Worm (Caenorhabditis elegans) whole organism, L4 larva: ENCODE measurements around the gene F59A6.11.

Experiments used
- D1046.2 ChIP-seq: fragments of 200-800 bp; sonication (Bioruptor generic); IDR thresholded peaks from 2 replicates; pipeline ENCODE4 v1.3.6; 2022; ENCODE audit warnings: missing genetic modification characterization, missing compliant biosample characterization
- F26F4.8 ChIP-seq: fragments of 200-800 bp; sonication (Bioruptor generic); conservative IDR thresholded peaks from 2 replicates; pipeline ENCODE4 v1.3.6; 2022; ENCODE audit warnings: missing genetic modification characterization, missing compliant biosample characterization
- F44E2.7 ChIP-seq: fragments of 200-800 bp; sonication (Bioruptor generic); IDR thresholded peaks from 2 replicates; pipeline ENCODE4 v2.1.2; 2022; ENCODE audit warnings: missing genetic modification characterization, missing compliant biosample characterization
- Y48G9A.11 ChIP-seq: fragments of 200-800 bp; sonication (Bioruptor generic); IDR thresholded peaks from 2 replicates; pipeline ENCODE4 v1.3.6; 2022; ENCODE audit warnings: missing genetic modification reagents, missing genetic modification characterization, missing compliant biosample characterization
- ZK546.5 ChIP-seq, 2 experiments: sonication (generic microtip); optimal IDR thresholded peaks; 2 replicates each; lab custom pipeline; 2017; ENCODE audit warnings: missing biosample characterization in 2 of 2, missing genetic modification characterization in 2 of 2
- aha-1 ChIP-seq: fragments of 150-350 bp; peaks from one replicate; lab custom pipeline; 2014; ENCODE audit warnings: missing biosample characterization, missing genetic modification characterization
- ama-1 ChIP-seq: fragments of 150-350 bp; optimal IDR thresholded peaks from 2 replicates; lab custom pipeline; 2014; ENCODE audit warnings: inconsistent platforms, mixed read lengths
- ceh-44 ChIP-seq: fragments of 200-800 bp; sonication (Bioruptor generic); IDR thresholded peaks from 2 replicates; pipeline ENCODE4 v1.3.6; 2022; ENCODE audit warnings: missing genetic modification reagents, missing genetic modification characterization, missing compliant biosample characterization
- ctbp-1 ChIP-seq: fragments of 200-800 bp; sonication (Bioruptor generic); IDR thresholded peaks from 2 replicates; pipeline ENCODE4 v1.3.6; 2022; ENCODE audit warnings: missing genetic modification reagents, missing genetic modification characterization, missing compliant biosample characterization
- daf-16 ChIP-seq, 3 experiments: sonication (generic microtip); optimal IDR thresholded peaks; 2 replicates each; lab custom pipeline; 2016 to 2017; ENCODE audit warnings: missing genetic modification characterization in 3 of 3, missing genetic modification reagents in 3 of 3, mild to moderate bottlenecking in 2 of 3, missing compliant biosample characterization in 2 of 3, missing biosample characterization in 1 of 3, moderate library complexity in 1 of 3
- dpl-1 ChIP-seq: fragments of 150-350 bp; optimal IDR thresholded peaks from 2 replicates; lab custom pipeline; 2014; ENCODE audit warnings: missing biosample characterization, missing genetic modification reagents, missing genetic modification characterization
- duxl-1 ChIP-seq: sonication (generic microtip); optimal IDR thresholded peaks from 2 replicates; lab custom pipeline; 2016; ENCODE audit warnings: mild to moderate bottlenecking, missing genetic modification characterization, moderate library complexity, missing compliant biosample characterization; ENCODE audit not compliant: poor library complexity
- dve-1 ChIP-seq: sonication (generic microtip); optimal IDR thresholded peaks from 2 replicates; lab custom pipeline; 2017; ENCODE audit warnings: antibody characterized with exemption, mild to moderate bottlenecking, missing genetic modification characterization, missing compliant biosample characterization; ENCODE audit not compliant: insufficient read depth
- egl-27 ChIP-seq: sonication (generic microtip); optimal IDR thresholded peaks from 3 replicates; lab custom pipeline; 2017; ENCODE audit warnings: missing biosample characterization, missing genetic modification reagents, missing genetic modification characterization
- fkh-10 ChIP-seq: fragments of 150-350 bp; optimal IDR thresholded peaks from 2 replicates; lab custom pipeline; 2014; ENCODE audit warnings: missing biosample characterization, missing genetic modification reagents, missing genetic modification characterization
- gei-8 ChIP-seq: fragments of 200-800 bp; sonication (Bioruptor generic); optimal IDR thresholded peaks from 2 replicates; lab custom pipeline; 2018; ENCODE audit warnings: mild to moderate bottlenecking, missing genetic modification characterization, missing compliant biosample characterization
- hif-1 ChIP-seq, 2 experiments: sonication (generic microtip); optimal IDR thresholded peaks; 2 replicates each; lab custom pipeline; 2016 to 2017; ENCODE audit warnings: missing compliant biosample characterization in 2 of 2, missing genetic modification characterization in 2 of 2, missing genetic modification reagents in 2 of 2, missing genotype in 2 of 2, mild to moderate bottlenecking in 1 of 2
- hlh-11 ChIP-seq: fragments of 200-800 bp; sonication (Bioruptor generic); optimal IDR thresholded peaks from 2 replicates; lab custom pipeline; 2018; ENCODE audit warnings: mild to moderate bottlenecking, missing genetic modification characterization, missing compliant biosample characterization
- hlh-30 ChIP-seq: sonication (generic microtip); optimal IDR thresholded peaks from 2 replicates; lab custom pipeline; 2017; ENCODE audit warnings: antibody characterized with exemption, mild to moderate bottlenecking, missing genetic modification characterization, missing compliant biosample characterization; ENCODE audit not compliant: insufficient read depth
- hmg-1.1 ChIP-seq: fragments of 200-800 bp; sonication (Bioruptor generic); IDR thresholded peaks from 2 replicates; pipeline ENCODE4 v1.3.6; 2022; ENCODE audit warnings: missing genetic modification reagents, missing genetic modification characterization, missing compliant biosample characterization
- lin-13 ChIP-seq: fragments of 150-350 bp; optimal IDR thresholded peaks from 2 replicates; lab custom pipeline; 2014; ENCODE audit warnings: missing biosample characterization, missing genetic modification reagents, missing genetic modification characterization
- lin-29 ChIP-seq: fragments of 200-800 bp; sonication (Bioruptor generic); IDR thresholded peaks from 2 replicates; pipeline ENCODE4 v1.3.6; 2022; ENCODE audit warnings: missing genetic modification reagents, missing genetic modification characterization, missing compliant biosample characterization
- lin-38 ChIP-seq: fragments of 200-800 bp; sonication (Bioruptor generic); IDR thresholded peaks from 2 replicates; pipeline ENCODE4 v1.3.6; 2022; ENCODE audit warnings: missing genetic modification reagents, missing genetic modification characterization, missing compliant biosample characterization
- lsy-2 ChIP-seq, 2 experiments: fragments of 150-350 bp in 1 of 2; sonication (generic microtip) in 1 of 2; optimal IDR thresholded peaks; 2 replicates each; lab custom pipeline; 2014 to 2017; ENCODE audit warnings: missing biosample characterization in 2 of 2, missing genetic modification characterization in 2 of 2
- madf-5 ChIP-seq, 2 experiments: fragments of 200-800 bp; sonication (Bioruptor generic); IDR thresholded peaks; 2 replicates each; pipeline ENCODE4 v1.3.6; 2022; ENCODE audit warnings: missing compliant biosample characterization in 2 of 2, missing genetic modification characterization in 2 of 2
- mep-1 ChIP-seq: fragments of 150-350 bp; sonication (generic microtip); optimal IDR thresholded peaks from 3 replicates; lab custom pipeline; 2014; ENCODE audit warnings: missing biosample characterization, missing genetic modification characterization
- mes-2 ChIP-seq: sonication (generic microtip); optimal IDR thresholded peaks from 2 replicates; lab custom pipeline; 2016; ENCODE audit warnings: missing genotype, mild to moderate bottlenecking, missing genetic modification characterization, missing compliant biosample characterization; ENCODE audit not compliant: poor library complexity, severe bottlenecking
- mxl-3 ChIP-seq: fragments of 200-800 bp; sonication (Bioruptor generic); optimal IDR thresholded peaks from 2 replicates; lab custom pipeline; 2018; ENCODE audit warnings: mild to moderate bottlenecking, missing genetic modification characterization, missing compliant biosample characterization
- nhr-111 ChIP-seq: fragments of 200-800 bp; sonication (Bioruptor generic); optimal IDR thresholded peaks from 2 replicates; lab custom pipeline; 2018; ENCODE audit warnings: mild to moderate bottlenecking, missing genetic modification characterization, missing compliant biosample characterization
- nhr-28 ChIP-seq: fragments of 150-350 bp; optimal IDR thresholded peaks from 2 replicates; lab custom pipeline; 2014; ENCODE audit warnings: missing biosample characterization, missing genetic modification characterization
- nhr-42 ChIP-seq: fragments of 200-800 bp; sonication (Bioruptor generic); IDR thresholded peaks from 2 replicates; pipeline ENCODE4 v1.3.6; 2022; ENCODE audit warnings: missing genetic modification characterization, missing compliant biosample characterization
- nhr-6 ChIP-seq: fragments of 150-350 bp; optimal IDR thresholded peaks from 2 replicates; lab custom pipeline; 2014; ENCODE audit warnings: missing biosample characterization, missing genetic modification characterization
- rbr-2 ChIP-seq: sonication (generic microtip); optimal IDR thresholded peaks from 2 replicates; lab custom pipeline; 2016; ENCODE audit warnings: missing genotype, missing genetic modification characterization, missing compliant biosample characterization
- skn-1 ChIP-seq: fragments of 150-350 bp; optimal IDR thresholded peaks from 2 replicates; lab custom pipeline; 2014; ENCODE audit warnings: missing biosample characterization, missing genetic modification characterization
- snpc-1.2 ChIP-seq: fragments of 200-800 bp; sonication (Bioruptor generic); IDR thresholded peaks from 2 replicates; pipeline ENCODE4 v1.3.6; 2022; ENCODE audit warnings: missing genetic modification reagents, missing genetic modification characterization, missing compliant biosample characterization
- tag-97 ChIP-seq: fragments of 200-800 bp; sonication (Bioruptor generic); IDR thresholded peaks from 2 replicates; pipeline ENCODE4 v1.3.6; 2022; ENCODE audit warnings: missing genetic modification characterization, missing compliant biosample characterization
- unc-130 ChIP-seq: sonication (generic microtip); optimal IDR thresholded peaks from 2 replicates; lab custom pipeline; 2016; ENCODE audit warnings: missing genetic modification reagents, missing genetic modification characterization, missing compliant biosample characterization
- ztf-11 ChIP-seq: fragments of 150-350 bp; optimal IDR thresholded peaks from 2 replicates; lab custom pipeline; 2014; ENCODE audit warnings: missing biosample characterization, missing genetic modification characterization

The F59A6.11 gene

ce11 chrII:4993530-4994192 lies 4.9 kb downstream of the F59A6.11 start, which contains the start of the genes eif-1 and vps-24:
Gene eif-1, minus strand, starts transcription at chrII:4993580.
Gene vps-24, plus strand, starts transcription at chrII:4993998.
- peak; percentile 16 for TF ChIP-seq dve-1 (tag; lab: Kevin White, UChicago)
- no peak for TF ChIP-seq nhr-42 (GFP tag; lab: Robert Waterston, UW)
- no peak for TF ChIP-seq gei-8
- TF ChIP-seq skn-1: no peak
- peak; percentile 31 for TF ChIP-seq fkh-10 (GFP tag; lab: Kevin White, UChicago)
- TF ChIP-seq hmg-1.1 (GFP tag; lab: Robert Waterston, UW): no peak
- TF ChIP-seq mep-1 (tag; lab: Kevin White, UChicago): peak; percentile 18
- TF ChIP-seq ZK546.5 (tag; optimal IDR thresholded peaks at IDR 0.05; lab: Kevin White, UChicago): no peak
- TF ChIP-seq nhr-28 (tag; lab: Kevin White, UChicago): no peak
- TF ChIP-seq F26F4.8 (GFP tag; lab: Robert Waterston, UW): no peak
- no peak for TF ChIP-seq tag-97 (GFP tag; lab: Robert Waterston, UW)
- TF ChIP-seq hlh-30: no peak
- TF ChIP-seq D1046.2 (GFP tag; lab: Robert Waterston, UW): no peak
- no peak for TF ChIP-seq egl-27 (tag; lab: Kevin White, UChicago)
- no peak for TF ChIP-seq nhr-111 (GFP tag; lab: Kevin White, UChicago)
- TF ChIP-seq mes-2 (tag; lab: Kevin White, UChicago): peak; percentile 96
- no peak for TF ChIP-seq ama-1 (lab: Kevin White, UChicago)
- no peak for TF ChIP-seq duxl-1
- no peak for TF ChIP-seq daf-16 (GFP tag; optimal IDR thresholded peaks at IDR 0.05; lab: Kevin White, UChicago)
- peak; percentile 47 for TF ChIP-seq daf-16 (tag; optimal IDR thresholded peaks at IDR 0.05; lab: Kevin White, UChicago)
- TF ChIP-seq rbr-2: peak; percentile 3
- no peak for TF ChIP-seq lin-29 (GFP tag; lab: Robert Waterston, UW)
- TF ChIP-seq ztf-11: no peak
- peak in 1 of 2 experiments; percentile 62 for TF ChIP-seq lsy-2 (tag; optimal IDR thresholded peaks at IDR 0.05; lab: Kevin White, UChicago)
- peak; percentile 48 for TF ChIP-seq lin-13 (GFP tag; lab: Kevin White, UChicago)
- TF ChIP-seq hlh-11 (tag; lab: Kevin White, UChicago): no peak
- TF ChIP-seq mxl-3 (GFP tag; lab: Kevin White, UChicago): peak; percentile 24
- no peak for TF ChIP-seq F44E2.7
- TF ChIP-seq nhr-6 (tag; lab: Kevin White, UChicago): peak; percentile 59
- peak; percentile 83 for TF ChIP-seq unc-130 (GFP tag; lab: Kevin White, UChicago)
- peak; percentile 71 for TF ChIP-seq dpl-1
- TF ChIP-seq Y48G9A.11 (GFP tag; lab: Robert Waterston, UW): 0 out of 2 replicates have a peak, but pooled peaks have one; percentile 20
- peak in 1 of 2 experiments; percentile 68 for TF ChIP-seq hif-1 (tag; optimal IDR thresholded peaks at IDR 0.05; lab: Kevin White, UChicago)
- no peak for TF ChIP-seq ceh-44 (GFP tag; lab: Robert Waterston, UW)
- TF ChIP-seq snpc-1.2 (GFP tag; lab: Robert Waterston, UW): no peak
- peak; percentile 52 for TF ChIP-seq lin-38
- TF ChIP-seq aha-1 (tag; lab: Kevin White, UChicago): peak; percentile 95
- TF ChIP-seq madf-5 (GFP tag; IDR thresholded peaks at IDR 0.05; lab: Robert Waterston, UW): no peak

- no peak for TF ChIP-seq hif-1 (tag; optimal IDR thresholded peaks at IDR 0.05; lab: Kevin White, UChicago)
- 0 out of 2 replicates have a peak, but pooled peaks have one; percentile 19 for TF ChIP-seq ctbp-1 (GFP tag; lab: Robert Waterston, UW)
Observed at ce11 chrII:4992977-4993376, 5.6 kb downstream of the F59A6.11 start, which contains the start of gene pigb-1. Gene pigb-1, minus strand, starts transcription at chrII:4993077.
